Worm (Caenorhabditis elegans): ENCODE data around the gene K07D4.9.

- TF ChIP-seq tra-4 (tag; optimal IDR thresholded peaks at IDR 0.05) (no peak), B0310.2 (tag; optimal IDR thresholded peaks at IDR 0.05) (no peak), tbx-37 (GFP tag; conservative IDR thresholded peaks at IDR 0.05) (no peak), flt-1 (GFP tag; IDR thresholded peaks at IDR 0.05) (no peak), ama-1 (optimal IDR thresholded peaks at IDR 0.05) (no peak), ceh-13 (GFP tag; optimal IDR thresholded peaks at IDR 0.05) (no peak), scrt-1 (GFP tag; IDR thresholded peaks at IDR 0.05) (no peak), aly-1 (tag; optimal IDR thresholded peaks at IDR 0.05) (no peak), hnd-1 (tag; optimal IDR thresholded peaks at IDR 0.05) (no peak), F13C5.2 (tag; optimal IDR thresholded peaks at IDR 0.05) (no peak), ets-7 (tag; optimal IDR thresholded peaks at IDR 0.05) (no peak), sea-1 (GFP tag; conservative IDR thresholded peaks at IDR 0.05) (no peak)
Measured at ce11 chrII:4002134-4002533, 26.2 kb upstream of the K07D4.9 start.
